Fruit fly (Drosophila melanogaster): Measurements from ENCODE around the gene Pdp.

Pdp gene

dm6 chrX:7728251-7729164, 5.9 kb downstream of the Pdp start, which contains the start of the genes NELF-B and CG12155 (continued):
- TF ChIP-seq CG16813 (GFP tag; IDR thresholded peaks at IDR 0.05; ENCODE audit: partially characterized antibody) (peak; percentile 76), CG8478 (optimal IDR thresholded peaks at IDR 0.05) (peak; percentile 71), CG9932 (GFP tag; IDR thresholded peaks at IDR 0.05) (peak; percentile 61; the same call in 1 of the 2 replicates), peb (GFP tag; IDR thresholded peaks at IDR 0.05) (no peak), CG4328 (GFP tag; optimal IDR thresholded peaks at IDR 0.05) (peak; percentile 17), Rfx (GFP tag; IDR thresholded peaks at IDR 0.05) (peak; percentile 39; the same call in 1 of the 2 replicates), grau (tag; optimal IDR thresholded peaks at IDR 0.05) (peak; percentile 65), C15 (GFP tag; IDR thresholded peaks at IDR 0.05) (no peak), bbx (GFP tag; IDR thresholded peaks at IDR 0.05; ENCODE audit: partially characterized antibody) (peak; percentile 44; the same call in 1 of the 2 replicates), az2 (GFP tag; optimal IDR thresholded peaks at IDR 0.05) (peak; percentile 59), CG33557 (GFP tag; optimal IDR thresholded peaks at IDR 0.05) (peak; percentile 30), sqz (GFP tag; optimal IDR thresholded peaks at IDR 0.05) (no peak), Bteb2 (GFP tag; optimal IDR thresholded peaks at IDR 0.05) (no peak), Ptx1 (GFP tag; IDR thresholded peaks at IDR 0.05) (peak; percentile 58), bcd (GFP tag; optimal IDR thresholded peaks at IDR 0.05) (peak; percentile 63), prd (optimal IDR thresholded peaks at IDR 0.05) (no peak), prd (GFP tag; IDR thresholded peaks at IDR 0.05) (peak; percentile 54; the same call in 2 of the 3 replicates), Trl (optimal IDR thresholded peaks at IDR 0.05) (no peak), Trl (GFP tag; optimal IDR thresholded peaks at IDR 0.05) (no peak), pum (GFP tag; optimal IDR thresholded peaks at IDR 0.05) (no peak), sima (GFP tag; optimal IDR thresholded peaks at IDR 0.05) (no peak), CG31365 (tag; optimal IDR thresholded peaks at IDR 0.05) (no peak), dati (GFP tag; IDR thresholded peaks at IDR 0.05) (no peak), Elba2 (GFP tag; optimal IDR thresholded peaks at IDR 0.05) (peak; percentile 8), mam (GFP tag; optimal IDR thresholded peaks at IDR 0.05) (peak; percentile 35), CG13424 (tag; optimal IDR thresholded peaks at IDR 0.05) (peak; percentile 58), CG17361 (GFP tag; IDR thresholded peaks at IDR 0.05) (peak; percentile 89), CG10274 (GFP tag; optimal IDR thresholded peaks at IDR 0.05) (no peak), CG2116 (GFP tag; optimal IDR thresholded peaks at IDR 0.05) (peak; percentile 98), CG12391 (tag; optimal IDR thresholded peaks at IDR 0.05) (peak; percentile 59), CG2875 (GFP tag; optimal IDR thresholded peaks at IDR 0.05) (no peak), ranshi (GFP tag; IDR thresholded peaks at IDR 0.05) (peak; percentile 22; the same call in 1 of the 2 replicates), Usf (GFP tag; optimal IDR thresholded peaks at IDR 0.05) (peak; percentile 45), Xbp1 (GFP tag; optimal IDR thresholded peaks at IDR 0.05) (peak; percentile 71), crol (GFP tag; IDR thresholded peaks at IDR 0.05) (no peak), zen (tag; optimal IDR thresholded peaks at IDR 0.05) (peak; percentile 27), Dbx (GFP tag; IDR thresholded peaks at IDR 0.05) (peak; percentile 47; the same call in 1 of the 3 replicates), fd3F (GFP tag; optimal IDR thresholded peaks at IDR 0.05) (peak; percentile 23), Hsf (GFP tag; optimal IDR thresholded peaks at IDR 0.05) (peak; percentile 30), CG4424 (GFP tag; optimal IDR thresholded peaks at IDR 0.05) (peak; percentile 52), CG16779 (GFP tag; IDR thresholded peaks at IDR 0.05) (no peak), CG9215 (GFP tag; IDR thresholded peaks at IDR 0.05) (peak; percentile 53), lilli (GFP tag; optimal IDR thresholded peaks at IDR 0.05) (peak; percentile 65), PHDP (tag; optimal IDR thresholded peaks at IDR 0.05) (no peak), cas (GFP tag; IDR thresholded peaks at IDR 0.05) (no peak), CG13775 (GFP tag; optimal IDR thresholded peaks at IDR 0.05) (peak; percentile 78), CG12744 (GFP tag; optimal IDR thresholded peaks at IDR 0.05) (peak; percentile 24), CG1602 (GFP tag; optimal IDR thresholded peaks at IDR 0.05) (peak; percentile 51), stwl (tag; optimal IDR thresholded peaks at IDR 0.05) (peak; percentile 1), Neu2 (GFP tag; optimal IDR thresholded peaks at IDR 0.05; ENCODE audit: borderline replicate concordance) (no peak)
